Worm (Caenorhabditis elegans): Measurements from ENCODE around the gene F48B9.8.

- TF ChIP-seq med-1 (GFP tag; optimal IDR thresholded peaks at IDR 0.05; ENCODE audit: insufficient read depth), result no peak
- no peak for TF ChIP-seq ztf-23 (GFP tag; IDR thresholded peaks at IDR 0.05)
- TF ChIP-seq flt-1 (GFP tag; IDR thresholded peaks at IDR 0.05), result no peak
- TF ChIP-seq cog-1 (tag; optimal IDR thresholded peaks at IDR 0.05), result no peak
- TF ChIP-seq ref-1 (GFP tag; conservative IDR thresholded peaks at IDR 0.05), result no peak
- no peak for TF ChIP-seq tab-1 (GFP tag; IDR thresholded peaks at IDR 0.05)
- TF ChIP-seq klf-2 (GFP tag; conservative IDR thresholded peaks at IDR 0.05), result no peak
Measured at ce11 chrX:2178410-2178944, 2.3 kb upstream of the F48B9.8 start.

Measured in whole organism, midembryonic.